Worm (Caenorhabditis elegans): ENCODE measurements around the gene ZK1086.3.

ZK1086.3 gene

ce11 chrX:13759676-13760447, 30.8 kb upstream of the ZK1086.3 start, which contains the start of gene cest-13:
cest-13 (plus strand) TSS chrX:13760237.
- TF ChIP-seq elt-2 (tag; optimal IDR thresholded peaks at IDR 0.05) (peak; percentile 79), snpc-4 (tag; optimal IDR thresholded peaks at IDR 0.05) (no peak), nhr-77 (tag; optimal IDR thresholded peaks at IDR 0.05) (no peak), pqm-1 (tag; optimal IDR thresholded peaks at IDR 0.05) (peak; percentile 84)

DNA sequence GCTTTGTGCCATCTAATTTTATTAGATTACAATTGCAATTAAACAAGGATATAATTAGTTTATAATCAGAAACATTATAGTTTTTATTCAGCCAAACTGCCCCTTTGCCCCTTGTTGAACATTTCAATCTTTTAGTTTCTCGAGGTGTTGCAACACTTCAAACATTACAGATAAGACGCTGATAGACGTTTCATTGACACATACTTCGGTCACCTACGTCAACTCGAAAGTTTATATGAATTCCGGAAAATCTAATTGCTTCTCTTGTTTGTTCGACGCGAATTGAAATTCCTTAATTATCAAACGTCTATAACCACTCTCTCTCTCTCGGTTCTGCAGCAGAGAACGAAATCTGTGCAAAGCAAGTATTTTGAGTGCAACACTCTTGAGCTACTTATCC, 23.4 kb upstream of the ZK1086.3 start:
- TF ChIP-seq nhr-11 (tag; optimal IDR thresholded peaks at IDR 0.05) = no peak
- TF ChIP-seq nhr-76 (tag; optimal IDR thresholded peaks at IDR 0.05) = no peak
- no peak for TF ChIP-seq skn-1 (tag; optimal IDR thresholded peaks at IDR 0.05)
- no peak for TF ChIP-seq ztf-4 (tag; optimal IDR thresholded peaks at IDR 0.05)
- TF ChIP-seq nhr-25 (tag; optimal IDR thresholded peaks at IDR 0.05) = no peak
- no peak for TF ChIP-seq nhr-67 (tag; optimal IDR thresholded peaks at IDR 0.05)
- no peak for TF ChIP-seq ceh-16 (tag; optimal IDR thresholded peaks at IDR 0.05)
- TF ChIP-seq elt-2 (tag; optimal IDR thresholded peaks at IDR 0.05) = peak; percentile 65

DNA sequence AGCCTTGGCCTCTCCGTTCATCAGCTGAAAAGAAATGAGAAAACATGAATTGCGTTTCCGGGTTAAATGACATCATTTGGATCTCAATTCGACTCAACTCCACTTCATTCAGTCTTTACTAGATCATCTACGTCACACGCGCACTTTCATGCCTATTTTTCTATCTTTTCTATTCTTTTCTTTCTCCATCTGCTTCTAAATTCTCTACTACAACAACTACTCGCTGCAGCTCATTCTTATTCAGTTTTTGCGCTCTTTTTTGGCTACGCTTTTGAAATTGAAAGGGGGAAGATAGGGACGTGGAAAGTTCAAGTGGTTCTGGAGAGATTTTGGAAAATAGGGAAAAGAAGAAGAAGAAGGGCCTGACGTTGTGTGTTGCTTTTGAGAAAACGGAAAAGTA, 22.1 kb upstream of the ZK1086.3 start:
- no peak for TF ChIP-seq snpc-4 (tag; optimal IDR thresholded peaks at IDR 0.05)
- TF ChIP-seq tbx-2 (tag; optimal IDR thresholded peaks at IDR 0.05) = peak; percentile 49
- TF ChIP-seq nhr-28 (tag; optimal IDR thresholded peaks at IDR 0.05) = no peak
- TF ChIP-seq lin-39 (tag; optimal IDR thresholded peaks at IDR 0.05) = no peak
- TF ChIP-seq ama-1 (optimal IDR thresholded peaks at IDR 0.05) = peak; percentile 22
- no peak for TF ChIP-seq eor-1 (tag; optimal IDR thresholded peaks at IDR 0.05)
- TF ChIP-seq unc-62 (GFP tag; optimal IDR thresholded peaks at IDR 0.05) = no peak
- TF ChIP-seq ceh-16 (tag; optimal IDR thresholded peaks at IDR 0.05) = no peak
- peak; percentile 62 for TF ChIP-seq nfya-1 (tag; optimal IDR thresholded peaks at IDR 0.05; ENCODE audit: insufficient read depth)
- no peak for TF ChIP-seq elt-1 (tag; optimal IDR thresholded peaks at IDR 0.05)
- no peak for TF ChIP-seq egl-5 (tag; optimal IDR thresholded peaks at IDR 0.05)
- no peak for TF ChIP-seq nhr-237 (tag; optimal IDR thresholded peaks at IDR 0.05)
- TF ChIP-seq mml-1 (tag; optimal IDR thresholded peaks at IDR 0.05) = no peak
- no peak for TF ChIP-seq nhr-76 (tag; optimal IDR thresholded peaks at IDR 0.05)
- TF ChIP-seq fkh-10 (GFP tag; optimal IDR thresholded peaks at IDR 0.05) = peak; percentile 89
- peak; percentile 22 for TF ChIP-seq nhr-23 (tag; optimal IDR thresholded peaks at IDR 0.05)

DNA sequence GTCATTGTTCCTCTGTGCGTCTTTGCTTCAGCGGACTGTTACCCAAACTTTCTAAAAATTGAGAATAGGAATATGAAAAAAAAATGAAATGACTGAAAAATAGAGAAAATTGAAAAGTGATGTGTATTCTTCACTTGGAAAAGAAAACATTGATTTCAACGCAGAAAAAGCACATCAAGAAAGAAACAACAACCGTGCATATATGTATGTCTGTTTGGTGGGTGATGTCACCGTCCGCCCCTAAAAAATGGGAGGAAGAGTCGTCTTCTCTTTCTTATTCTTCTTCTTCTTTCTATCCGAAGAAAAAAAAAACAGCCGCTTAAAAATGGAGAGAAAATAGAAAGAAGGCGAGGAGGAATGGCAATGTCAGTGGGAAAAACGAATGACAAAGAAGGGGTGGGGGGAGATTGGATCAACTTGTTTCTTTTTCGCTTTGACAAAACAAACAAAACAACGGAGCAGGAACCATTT, 20.1 kb upstream of the ZK1086.3 start, which contains the start of gene nkb-3:
nkb-3 (minus strand) TSS at position 51 of the 471 bp plus-strand sequence.
- no peak for TF ChIP-seq jun-1 (tag; optimal IDR thresholded peaks at IDR 0.05)
- no peak for TF ChIP-seq nhr-237 (tag; optimal IDR thresholded peaks at IDR 0.05)
- no peak for TF ChIP-seq daf-12 (tag; optimal IDR thresholded peaks at IDR 0.05)
- no peak for TF ChIP-seq nhr-77 (tag; optimal IDR thresholded peaks at IDR 0.05)
- no peak for TF ChIP-seq lsy-12 (tag; optimal IDR thresholded peaks at IDR 0.05)
- no peak for TF ChIP-seq unc-62 (GFP tag; optimal IDR thresholded peaks at IDR 0.05)
- no peak for TF ChIP-seq tbx-2 (tag; optimal IDR thresholded peaks at IDR 0.05)
- no peak for TF ChIP-seq elt-3 (tag; optimal IDR thresholded peaks at IDR 0.05)
- no peak for TF ChIP-seq eor-1 (tag; optimal IDR thresholded peaks at IDR 0.05)
- TF ChIP-seq lin-39 (tag; optimal IDR thresholded peaks at IDR 0.05) = no peak
- no peak for TF ChIP-seq sea-2 (GFP tag; optimal IDR thresholded peaks at IDR 0.05)
- no peak for TF ChIP-seq lin-15B (tag; optimal IDR thresholded peaks at IDR 0.05)
- no peak for TF ChIP-seq nhr-67 (tag; optimal IDR thresholded peaks at IDR 0.05)
- TF ChIP-seq ama-1 (optimal IDR thresholded peaks at IDR 0.05) = no peak

- TF ChIP-seq jun-1 (tag; optimal IDR thresholded peaks at IDR 0.05) = peak; percentile 4
- TF ChIP-seq elt-2 (tag; optimal IDR thresholded peaks at IDR 0.05) = peak; percentile 95
- peak; percentile 67 for TF ChIP-seq skn-1 (tag; optimal IDR thresholded peaks at IDR 0.05)
- peak; percentile 84 for TF ChIP-seq pqm-1 (tag; optimal IDR thresholded peaks at IDR 0.05)
- TF ChIP-seq lsy-12 (tag; optimal IDR thresholded peaks at IDR 0.05) = no peak
- no peak for TF ChIP-seq lin-15B (tag; optimal IDR thresholded peaks at IDR 0.05)
Observed at ce11 chrX:13772734-13773133, 17.9 kb upstream of the ZK1086.3 start.

- TF ChIP-seq pha-4 (tag; optimal IDR thresholded peaks at IDR 0.05) (peak; percentile 26), elt-2 (tag; optimal IDR thresholded peaks at IDR 0.05) (peak; percentile 86), pqm-1 (tag; optimal IDR thresholded peaks at IDR 0.05) (peak; percentile 75), nhr-43 (tag; optimal IDR thresholded peaks at IDR 0.05; ENCODE audit: poor library complexity, severe bottlenecking) (no peak), unc-62 (GFP tag; optimal IDR thresholded peaks at IDR 0.05) (no peak), egl-27 (tag; optimal IDR thresholded peaks at IDR 0.05) (no peak)
Observed at ce11 chrX:13774144-13774543, 16.5 kb upstream of the ZK1086.3 start.

Measured in whole organism, L3 larva.